Worm (Caenorhabditis elegans) whole organism, L2 larva: ENCODE measurements around the gene ugt-47.

Experiments
- lin-39 ChIP-seq: fragments of 150-350 bp; optimal IDR thresholded peaks from 2 replicates; lab custom pipeline; 2014; ENCODE audit warnings: missing biosample characterization, missing genetic modification reagents, missing genetic modification characterization
- nhr-129 ChIP-seq: fragments of 150-350 bp; optimal IDR thresholded peaks from 2 replicates; lab custom pipeline; 2014; ENCODE audit warnings: missing biosample characterization, missing genetic modification characterization
- zag-1 ChIP-seq: fragments of 150-350 bp; optimal IDR thresholded peaks from 2 replicates; lab custom pipeline; 2014; ENCODE audit warnings: missing biosample characterization, missing genetic modification characterization

- TF ChIP-seq lin-39 (tag; lab: Kevin White, UChicago) (no peak), zag-1 (no peak), nhr-129 (tag; lab: Kevin White, UChicago) (no peak)
Observed at ce11 chrV:10111129-10111528, 12.7 kb upstream of the ugt-47 start.
